Worm (Caenorhabditis elegans): ENCODE results near the gene F54E7.9.

DNA sequence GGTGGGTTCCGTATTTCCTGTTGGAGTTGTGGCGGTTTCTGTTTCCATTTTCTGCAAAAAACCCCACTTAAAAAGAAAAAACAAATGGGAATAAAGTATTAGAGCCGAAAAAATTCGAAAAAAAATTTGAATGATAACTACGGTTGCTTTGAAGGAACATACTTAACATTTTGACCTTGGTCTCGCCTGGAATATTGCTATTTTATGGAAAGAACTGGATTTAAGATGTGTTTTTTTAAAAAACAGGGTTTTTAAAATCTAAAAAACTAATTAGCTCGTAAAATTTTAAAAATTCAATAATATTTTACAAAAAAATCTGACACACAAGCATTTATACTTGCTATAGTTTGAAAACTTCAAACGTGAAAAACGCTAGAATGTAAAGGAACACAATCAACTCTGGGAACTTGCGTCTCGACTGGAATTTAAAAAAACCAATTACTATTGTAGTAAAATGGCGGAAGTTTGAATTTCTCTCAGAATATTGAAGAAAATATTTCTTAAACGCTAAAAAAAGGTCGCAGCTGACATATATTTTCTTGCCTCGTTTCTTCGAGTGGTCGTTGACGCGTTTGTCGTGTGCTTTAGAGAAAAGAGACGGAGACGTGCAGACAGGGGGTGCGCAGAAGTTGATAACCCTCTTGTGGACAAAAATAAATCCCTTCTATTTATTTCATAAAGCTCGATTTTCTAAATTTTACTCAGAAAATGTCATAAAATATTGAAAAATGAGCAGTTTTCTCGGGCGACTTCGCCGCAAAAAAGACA lies 20.5 kb upstream of the F54E7.9 start, which contains the start of the genes lgg-3 and rgs-5:
- TF ChIP-seq ref-1 (GFP tag; conservative IDR thresholded peaks at IDR 0.05): no peak
- no peak for TF ChIP-seq flt-1 (GFP tag; IDR thresholded peaks at IDR 0.05)
- no peak for TF ChIP-seq med-1 (GFP tag; optimal IDR thresholded peaks at IDR 0.05; ENCODE audit: insufficient read depth)
- no peak for TF ChIP-seq cog-1 (tag; optimal IDR thresholded peaks at IDR 0.05)

All from whole organism, midembryonic.